Fruit fly (Drosophila melanogaster): ENCODE data around the gene Smr.

Smr gene

DNA sequence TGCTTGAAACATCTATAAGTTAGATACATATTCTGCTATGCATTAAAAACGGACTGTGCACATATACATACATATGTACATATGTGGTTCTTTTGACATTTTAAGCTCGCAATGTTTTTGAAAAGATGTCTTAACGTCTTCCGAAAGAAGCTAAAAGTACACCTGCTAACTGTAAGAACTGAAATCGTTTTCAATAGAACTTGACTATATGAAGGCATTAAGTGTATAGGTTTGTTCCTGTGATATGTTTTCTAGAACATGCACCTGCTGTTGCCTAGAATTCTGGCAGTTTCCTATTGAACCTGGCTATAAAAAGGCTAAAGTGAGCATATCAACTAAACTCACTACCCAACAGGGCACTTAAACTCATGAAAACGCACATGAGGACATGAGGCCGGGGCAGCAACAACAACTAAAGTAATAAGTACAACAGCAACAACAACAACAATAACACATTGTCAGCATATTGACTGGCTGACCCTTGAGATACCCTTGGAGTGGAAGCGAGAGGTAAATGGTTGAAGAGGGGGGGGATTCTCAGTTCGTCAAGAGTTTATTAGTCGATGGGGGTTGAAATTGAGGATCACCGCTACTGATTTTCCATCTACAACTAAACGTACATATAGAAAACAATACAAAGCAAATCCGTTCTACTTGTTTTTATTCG lies 78.2 kb downstream of the Smr start (continued):
- TF ChIP-seq CG15073 (GFP tag; optimal IDR thresholded peaks at IDR 0.05) (no peak), ham (GFP tag; IDR thresholded peaks at IDR 0.05) (no peak), hbn (GFP tag; IDR thresholded peaks at IDR 0.05; ENCODE audit: partially characterized antibody) (no peak)

dm6 chrX:12663464-12663938 lies 78.9 kb downstream of the Smr start:
- TF ChIP-seq CG33557 (GFP tag; optimal IDR thresholded peaks at IDR 0.05) (no peak), cg (GFP tag; optimal IDR thresholded peaks at IDR 0.05) (peak; percentile 26), CG2199 (GFP tag; IDR thresholded peaks at IDR 0.05) (peak; percentile 39; the same call in 1 of the 3 replicates), CG15011 (GFP tag; optimal IDR thresholded peaks at IDR 0.05) (no peak), CG8924 (tag; optimal IDR thresholded peaks at IDR 0.05) (peak; percentile 18), CG2678 (tag; optimal IDR thresholded peaks at IDR 0.05) (no peak), nom (GFP tag; optimal IDR thresholded peaks at IDR 0.05) (peak; percentile 78), dysf (GFP tag; IDR thresholded peaks at IDR 0.05) (no peak), CG7556 (GFP tag; optimal IDR thresholded peaks at IDR 0.05) (no peak), CG4328 (GFP tag; optimal IDR thresholded peaks at IDR 0.05) (no peak), CG13775 (GFP tag; optimal IDR thresholded peaks at IDR 0.05) (no peak), CG17385 (GFP tag; optimal IDR thresholded peaks at IDR 0.05) (peak; percentile 96), CG2129 (GFP tag; IDR thresholded peaks at IDR 0.05; ENCODE audit: partially characterized antibody) (no peak), yki (optimal IDR thresholded peaks at IDR 0.05) (no peak), chinmo (GFP tag; IDR thresholded peaks at IDR 0.05; ENCODE audit: partially characterized antibody) (0 out of 4 replicates have a peak, but pooled peaks have one; percentile 41), pfk (GFP tag; optimal IDR thresholded peaks at IDR 0.05) (peak; percentile 11), H15 (GFP tag; IDR thresholded peaks at IDR 0.05) (no peak), CG4360 (GFP tag; IDR thresholded peaks at IDR 0.05) (peak; percentile 87), kni (GFP tag; optimal IDR thresholded peaks at IDR 0.05) (peak; percentile 86), Sox100B (GFP tag; optimal IDR thresholded peaks at IDR 0.05) (no peak), CG10543 (GFP tag; optimal IDR thresholded peaks at IDR 0.05) (peak; percentile 2), sqz (GFP tag; optimal IDR thresholded peaks at IDR 0.05) (no peak), CG8290 (GFP tag; optimal IDR thresholded peaks at IDR 0.05) (no peak), CG8290 (tag; optimal IDR thresholded peaks at IDR 0.05) (no peak), Kr (GFP tag; optimal IDR thresholded peaks at IDR 0.05) (no peak), insv (GFP tag; optimal IDR thresholded peaks at IDR 0.05) (peak in 1 of 2 experiments; percentile 9), CG15479 (GFP tag; optimal IDR thresholded peaks at IDR 0.05) (peak; percentile 93), btn (GFP tag; optimal IDR thresholded peaks at IDR 0.05) (no peak), phol (tag; optimal IDR thresholded peaks at IDR 0.05) (peak; percentile 35), Mrtf (GFP tag; IDR thresholded peaks at IDR 0.05) (no peak), Doc2 (GFP tag; IDR thresholded peaks at IDR 0.05) (no peak), pros (GFP tag; optimal IDR thresholded peaks at IDR 0.05) (peak; percentile 98), CG6254 (GFP tag; optimal IDR thresholded peaks at IDR 0.05) (no peak), CG17361 (GFP tag; IDR thresholded peaks at IDR 0.05) (no peak), crol (GFP tag; IDR thresholded peaks at IDR 0.05) (peak; percentile 79), Deaf1 (tag; optimal IDR thresholded peaks at IDR 0.05) (peak; percentile 60), Opbp (GFP tag; IDR thresholded peaks at IDR 0.05; ENCODE audit: partially characterized antibody) (0 out of 3 replicates have a peak, but pooled peaks have one; percentile 17), twi (tag; optimal IDR thresholded peaks at IDR 0.05) (peak; percentile 41), psq (GFP tag; optimal IDR thresholded peaks at IDR 0.05) (peak; percentile 46), zf30C (GFP tag; optimal IDR thresholded peaks at IDR 0.05) (peak; percentile 31), Med (GFP tag) (peak; percentile 74)
